Fruit fly (Drosophila melanogaster) whole organism, adult: ENCODE measurements around the gene CG13692.
A peak's percentile ranks its signal among the peaks of the same experiment; 100 is the strongest.

Experiments used
- CG11617 ChIP-seq: fragments of 200-800 bp; sonication (Bioruptor generic); optimal IDR thresholded peaks from 2 replicates; lab custom pipeline; 2017; ENCODE audit warnings: mild to moderate bottlenecking, missing biosample characterization, missing genetic modification reagents, missing genetic modification characterization
- CG12768 ChIP-seq: fragments of 200-800 bp; sonication (Bioruptor generic); optimal IDR thresholded peaks from 2 replicates; lab custom pipeline; 2017; ENCODE audit warnings: missing biosample characterization, missing genetic modification characterization, mild to moderate bottlenecking, moderate library complexity, missing genetic modification reagents
- CG14711 ChIP-seq: fragments of 200-800 bp; sonication (Bioruptor generic); optimal IDR thresholded peaks from 2 replicates; lab custom pipeline; 2018; ENCODE audit warnings: missing biosample characterization, mild to moderate bottlenecking, missing genetic modification characterization, moderate library complexity
- CG1620 ChIP-seq: fragments of 200-800 bp; sonication (Bioruptor generic); optimal IDR thresholded peaks from 2 replicates; lab custom pipeline; 2016; ENCODE audit warnings: missing biosample characterization, missing genetic modification characterization
- CG33017 ChIP-seq: fragments of 200-800 bp; sonication (Bioruptor generic); optimal IDR thresholded peaks from 2 replicates; lab custom pipeline; 2018; ENCODE audit warnings: missing biosample characterization, mild to moderate bottlenecking, missing genetic modification characterization, moderate library complexity
- CG5204 ChIP-seq: fragments of 200-800 bp; sonication (Bioruptor generic); optimal IDR thresholded peaks from 2 replicates; lab custom pipeline; 2016; ENCODE audit warnings: missing biosample characterization, missing genetic modification characterization
- CG7045 ChIP-seq: fragments of 200-800 bp; sonication (Bioruptor generic); optimal IDR thresholded peaks from 2 replicates; lab custom pipeline; 2017; ENCODE audit warnings: missing biosample characterization, mild to moderate bottlenecking, missing genetic modification characterization
- CG7101 ChIP-seq: fragments of 200-800 bp; sonication (Bioruptor generic); optimal IDR thresholded peaks from 2 replicates; lab custom pipeline; 2018; ENCODE audit warnings: missing biosample characterization, mild to moderate bottlenecking, missing genetic modification characterization, moderate library complexity
- Clk ChIP-seq: fragments of 200-800 bp; sonication (Bioruptor generic); optimal IDR thresholded peaks from 2 replicates; lab custom pipeline; 2017; ENCODE audit warnings: missing biosample characterization, missing genetic modification characterization
- Crg-1 ChIP-seq: fragments of 200-800 bp; sonication (Bioruptor generic); optimal IDR thresholded peaks from 2 replicates; lab custom pipeline; 2016; ENCODE audit warnings: missing biosample characterization, missing genetic modification characterization
- Hr96 ChIP-seq: fragments of 200-800 bp; sonication (Bioruptor generic); optimal IDR thresholded peaks from 2 replicates; lab custom pipeline; 2016; ENCODE audit warnings: missing biosample characterization, missing genetic modification characterization
- Mnt ChIP-seq: fragments of 200-800 bp; sonication (Bioruptor generic); optimal IDR thresholded peaks from 2 replicates; lab custom pipeline; 2016; ENCODE audit warnings: missing biosample characterization, mild to moderate bottlenecking, missing genetic modification characterization
- bab1 ChIP-seq: fragments of 200-800 bp; sonication (Bioruptor generic); optimal IDR thresholded peaks from 3 replicates; lab custom pipeline; 2019; ENCODE audit warnings: missing biosample characterization, mild to moderate bottlenecking, missing genetic modification characterization, moderate library complexity
- cic ChIP-seq: fragments of 200-800 bp; sonication (Bioruptor generic); optimal IDR thresholded peaks from 2 replicates; lab custom pipeline; 2017; ENCODE audit warnings: missing biosample characterization, mild to moderate bottlenecking, missing genetic modification characterization, moderate library complexity
- cnc ChIP-seq, 2 experiments: fragments of >200 bp; optimal IDR thresholded peaks; 2 replicates each; lab custom pipeline; 2017
- kay ChIP-seq: fragments of 200-800 bp; sonication (Bioruptor generic); peaks from one replicate; lab custom pipeline; 2016; ENCODE audit warnings: missing biosample characterization, missing genetic modification characterization, borderline replicate concordance
- ovo ChIP-seq: fragments of 200-800 bp; sonication (Bioruptor generic); optimal IDR thresholded peaks from 2 replicates; lab custom pipeline; 2016; ENCODE audit warnings: missing biosample characterization, missing genetic modification characterization
- pad ChIP-seq: fragments of 200-800 bp; sonication (Bioruptor generic); optimal IDR thresholded peaks from 3 replicates; lab custom pipeline; 2017; ENCODE audit warnings: missing biosample characterization, missing genetic modification characterization, mild to moderate bottlenecking, moderate library complexity, missing genetic modification reagents
- tj ChIP-seq: fragments of 200-800 bp; sonication (Bioruptor generic); optimal IDR thresholded peaks from 3 replicates; lab custom pipeline; 2017; ENCODE audit warnings: missing biosample characterization, mild to moderate bottlenecking, missing genetic modification characterization, moderate library complexity
- toe ChIP-seq: fragments of 200-800 bp; sonication (Bioruptor generic); optimal IDR thresholded peaks from 2 replicates; lab custom pipeline; 2016; ENCODE audit warnings: missing biosample characterization, missing genetic modification characterization

Gene CG13692

dm6 chr2L:414593-415399 lies 6.8 kb upstream of the CG13692 start, which contains the start of the genes AP-2alpha and ebi:
AP-2alpha (minus strand) TSS chr2L:414777.
ebi (plus strand) TSS chr2L:415067.
- TF ChIP-seq Clk = peak; percentile 59
- peak; percentile 85 for TF ChIP-seq Crg-1
- TF ChIP-seq CG33017 (tag; lab: Kevin White, UChicago) = peak; percentile 71
- peak; percentile 93 for TF ChIP-seq Hr96 (GFP tag; lab: Kevin White, UChicago)
- TF ChIP-seq CG7101 (tag; lab: Kevin White, UChicago) = peak; percentile 83
- peak; percentile 71 for TF ChIP-seq bab1
- TF ChIP-seq CG12768 = peak; percentile 61
- peak; percentile 62 for TF ChIP-seq pad
- TF ChIP-seq CG11617 = peak; percentile 87
- peak; percentile 90 for TF ChIP-seq CG5204 (GFP tag; lab: Kevin White, UChicago)
- TF ChIP-seq cic (GFP tag; lab: Kevin White, UChicago) = peak; percentile 64
- TF ChIP-seq tj = peak; percentile 57
- peak; percentile 67 for TF ChIP-seq ovo (GFP tag; lab: Kevin White, UChicago)
- peak; percentile 94 for TF ChIP-seq CG1620 (GFP tag; lab: Kevin White, UChicago)
- peak; percentile 74 for TF ChIP-seq CG7045
- no peak for TF ChIP-seq cnc (optimal IDR thresholded peaks at IDR 0.05; lab: Kevin White, UChicago)
- no peak for TF ChIP-seq kay
- TF ChIP-seq CG14711 (tag; lab: Kevin White, UChicago) = peak; percentile 61
- TF ChIP-seq Mnt = peak; percentile 81
- TF ChIP-seq toe = peak; percentile 94

- TF ChIP-seq CG7101 (tag; lab: Kevin White, UChicago) (peak; percentile 86), kay (peak; percentile 100), CG5204 (GFP tag; lab: Kevin White, UChicago) (no peak), ovo (GFP tag; lab: Kevin White, UChicago) (peak; percentile 68), CG12768 (peak; percentile 78), CG33017 (tag; lab: Kevin White, UChicago) (peak; percentile 76), cic (GFP tag; lab: Kevin White, UChicago) (peak; percentile 68), bab1 (peak; percentile 87), Hr96 (GFP tag; lab: Kevin White, UChicago) (peak; percentile 87), Mnt (peak; percentile 83), toe (peak; percentile 58), cnc (optimal IDR thresholded peaks at IDR 0.05; lab: Kevin White, UChicago) (no peak), tj (peak; percentile 66), CG14711 (tag; lab: Kevin White, UChicago) (peak; percentile 67), CG1620 (GFP tag; lab: Kevin White, UChicago) (peak; percentile 71), pad (peak; percentile 67), CG7045 (peak; percentile 83), Crg-1 (peak; percentile 76), CG11617 (peak; percentile 92), Clk (peak; percentile 26)
These were observed 1.9 kb upstream of the CG13692 start, which contains the start of the genes CG13690 and RpLP1 for dm6 chr2L:419620-420184. CG13690 (minus strand) TSS chr2L:419652. RpLP1 (plus strand) TSS chr2L:419952.

DNA sequence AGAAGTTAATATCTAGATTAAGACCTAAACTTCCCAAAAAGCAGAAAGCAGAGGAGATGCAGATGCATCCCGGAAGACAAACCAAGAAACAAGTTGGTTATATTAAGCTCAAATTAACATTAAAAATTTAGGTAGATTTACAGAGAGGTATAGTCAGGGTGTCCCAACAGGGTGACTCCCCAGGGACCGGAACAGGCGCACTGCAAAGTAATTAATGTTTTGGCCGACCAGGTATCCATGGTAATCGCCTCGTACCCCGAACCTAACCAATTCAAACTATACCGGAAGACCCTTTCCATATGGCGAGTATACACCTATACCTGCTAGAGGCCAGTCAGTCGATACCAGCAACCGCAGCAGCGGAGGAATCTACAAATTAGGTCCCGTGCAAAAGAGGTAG lies 1.0 kb downstream of the CG13692 start, which contains the start of gene BBS8:
TSS of gene BBS8 (plus strand) at position 301 of the 400 bp plus-strand sequence.
- TF ChIP-seq ovo (GFP tag; lab: Kevin White, UChicago) (no peak), CG7045 (no peak), Mnt (no peak)

dm6 chr2L:423160-423559 lies 1.6 kb downstream of the CG13692 start:
- TF ChIP-seq CG5204 (GFP tag; lab: Kevin White, UChicago) (no peak), bab1 (no peak), pad (no peak), Hr96 (GFP tag; lab: Kevin White, UChicago) (no peak), ovo (GFP tag; lab: Kevin White, UChicago) (no peak), toe (no peak), CG33017 (tag; lab: Kevin White, UChicago) (no peak), Mnt (no peak), CG12768 (no peak), CG14711 (tag; lab: Kevin White, UChicago) (no peak), kay (no peak), cnc (optimal IDR thresholded peaks at IDR 0.05; lab: Kevin White, UChicago) (no peak)

- no peak for TF ChIP-seq cic (GFP tag; lab: Kevin White, UChicago)
These were observed 3.9 kb downstream of the CG13692 start for dm6 chr2L:425491-425890.

- no peak for TF ChIP-seq Mnt
- peak; percentile 6 for TF ChIP-seq kay
These were observed 4.9 kb downstream of the CG13692 start for dm6 chr2L:426449-426848.
